Fruit fly (Drosophila melanogaster) whole organism, embryonic: ENCODE measurements around the gene CG31321.
A peak's percentile ranks its signal among the peaks of the same experiment; 100 is the strongest.

Experiments used
- CG12659 ChIP-seq: fragments of 200-800 bp; sonication (Bioruptor generic); optimal IDR thresholded peaks from 3 replicates; lab custom pipeline; 2017; ENCODE audit warnings: mild to moderate bottlenecking, missing biosample characterization, missing genetic modification reagents, missing genetic modification characterization
- CG13775 ChIP-seq: fragments of 200-800 bp; sonication (Bioruptor generic); optimal IDR thresholded peaks from 3 replicates; lab custom pipeline; 2017; ENCODE audit warnings: missing biosample characterization, mild to moderate bottlenecking, missing genetic modification characterization
- CG15269 ChIP-seq: fragments of 200-800 bp; sonication (Bioruptor generic); optimal IDR thresholded peaks from 2 replicates; lab custom pipeline; 2018; ENCODE audit warnings: missing biosample characterization, mild to moderate bottlenecking, missing genetic modification characterization, moderate library complexity
- CG1529 ChIP-seq: fragments of 200-800 bp; sonication (Bioruptor generic); optimal IDR thresholded peaks from 3 replicates; lab custom pipeline; 2018; ENCODE audit warnings: missing biosample characterization, missing genetic modification characterization
- CG17359 ChIP-seq: fragments of 200-800 bp; sonication (Bioruptor generic); optimal IDR thresholded peaks from 3 replicates; lab custom pipeline; 2018; ENCODE audit warnings: missing biosample characterization, mild to moderate bottlenecking, missing genetic modification characterization, moderate library complexity
- CG17361 ChIP-seq: fragments of 200-800 bp; sonication (Bioruptor generic); IDR thresholded peaks from 3 replicates; pipeline ENCODE4 v1.3.6; 2022; ENCODE audit warnings: missing biosample characterization, missing genetic modification characterization
- CG17612 ChIP-seq: fragments of 200-800 bp; sonication (Bioruptor generic); IDR thresholded peaks from 2 replicates; pipeline ENCODE4 v1.3.6; 2022; ENCODE audit warnings: missing biosample characterization, missing genetic modification characterization
- CG18262 ChIP-seq: fragments of 200-800 bp; optimal IDR thresholded peaks from 3 replicates; lab custom pipeline; 2019; ENCODE audit warnings: missing biosample characterization, mild to moderate bottlenecking, missing genetic modification characterization, moderate library complexity
- CG2202 ChIP-seq: fragments of 200-800 bp; sonication (Bioruptor generic); optimal IDR thresholded peaks from 2 replicates; lab custom pipeline; 2018; ENCODE audit warnings: missing biosample characterization, mild to moderate bottlenecking, missing genetic modification characterization
- CG30020 ChIP-seq: fragments of 200-800 bp; optimal IDR thresholded peaks from 2 replicates; lab custom pipeline; 2019; ENCODE audit warnings: missing biosample characterization, mild to moderate bottlenecking, missing genetic modification characterization, moderate library complexity
- CG32772 ChIP-seq: fragments of 200-800 bp; sonication (Bioruptor generic); IDR thresholded peaks from 2 replicates; pipeline ENCODE4 v1.3.6; 2022; ENCODE audit warnings: missing biosample characterization, missing genetic modification characterization
- CG33213 ChIP-seq: fragments of 200-800 bp; sonication (Bioruptor generic); optimal IDR thresholded peaks from 3 replicates; lab custom pipeline; 2016; ENCODE audit warnings: missing biosample characterization, missing genetic modification characterization
- CG5953 ChIP-seq: fragments of 200-800 bp; sonication (Bioruptor generic); IDR thresholded peaks from 2 replicates; pipeline ENCODE4 v1.3.6; 2022; ENCODE audit warnings: missing biosample characterization, missing genetic modification characterization
- CG6854 ChIP-seq: fragments of 200-800 bp; sonication (Bioruptor generic); optimal IDR thresholded peaks from 3 replicates; lab custom pipeline; 2017; ENCODE audit warnings: missing biosample characterization, mild to moderate bottlenecking, missing genetic modification characterization
- CG9609 ChIP-seq: fragments of 200-800 bp; sonication (Bioruptor generic); optimal IDR thresholded peaks from 3 replicates; lab custom pipeline; 2016; ENCODE audit warnings: missing biosample characterization, missing genetic modification characterization
- Dad ChIP-seq: fragments of 200-800 bp; sonication (Bioruptor generic); optimal IDR thresholded peaks from 3 replicates; lab custom pipeline; 2016; ENCODE audit warnings: missing biosample characterization, missing genetic modification characterization
- Dbx ChIP-seq: fragments of 200-800 bp; sonication (Bioruptor generic); IDR thresholded peaks from 3 replicates; pipeline ENCODE4 v1.3.6; 2022; ENCODE audit warnings: missing biosample characterization, missing genetic modification characterization
- Dip2 ChIP-seq: fragments of 200-800 bp; sonication (Bioruptor generic); IDR thresholded peaks from 2 replicates; pipeline ENCODE4 v1.3.6; 2022; ENCODE audit warnings: missing biosample characterization, missing genetic modification characterization
- Ets65A ChIP-seq: fragments of 200-800 bp; sonication (Bioruptor generic); peaks from one replicate; lab custom pipeline; 2016; ENCODE audit warnings: missing biosample characterization, missing genetic modification characterization
- Fer3 ChIP-seq: fragments of 200-800 bp; sonication (Bioruptor generic); optimal IDR thresholded peaks from 2 replicates; lab custom pipeline; 2018; ENCODE audit warnings: missing biosample characterization, mild to moderate bottlenecking, missing genetic modification characterization, moderate library complexity
- Gug ChIP-seq: fragments of 200-800 bp; sonication (Bioruptor generic); IDR thresholded peaks from 4 replicates; pipeline ENCODE4 v1.3.6; 2022; ENCODE audit warnings: missing biosample characterization, missing genetic modification characterization
- Hr51 ChIP-seq, 2 experiments: fragments of 200-800 bp; sonication (Bioruptor generic); optimal IDR thresholded peaks; 2 replicates in 1 of 2; 3 replicates in 1 of 2; lab custom pipeline; 2016 to 2018; ENCODE audit warnings: missing biosample characterization in 2 of 2, missing genetic modification characterization in 2 of 2, mild to moderate bottlenecking in 1 of 2, moderate library complexity in 1 of 2
- Myb ChIP-seq: fragments of 200-800 bp; sonication (Bioruptor generic); optimal IDR thresholded peaks from 2 replicates; lab custom pipeline; 2016; ENCODE audit warnings: missing biosample characterization, missing genetic modification characterization
- Nf-YC ChIP-seq: fragments of 200-800 bp; optimal IDR thresholded peaks from 3 replicates; lab custom pipeline; 2019; ENCODE audit warnings: missing biosample characterization, mild to moderate bottlenecking, missing genetic modification characterization, moderate library complexity
- Opbp ChIP-seq: fragments of 200-800 bp; sonication (Bioruptor generic); IDR thresholded peaks from 3 replicates; pipeline ENCODE4 v1.3.6; 2022; ENCODE audit warnings: missing biosample characterization, missing genetic modification characterization; ENCODE audit not compliant: partially characterized antibody
- Rx ChIP-seq: fragments of 200-800 bp; sonication (Bioruptor generic); IDR thresholded peaks from 2 replicates; pipeline ENCODE4 v1.3.6; 2022; ENCODE audit warnings: missing biosample characterization, missing genetic modification characterization
- ab ChIP-seq: fragments of 200-800 bp; sonication (Bioruptor generic); optimal IDR thresholded peaks from 2 replicates; lab custom pipeline; 2016; ENCODE audit warnings: missing biosample characterization, missing genetic modification characterization
- ato ChIP-seq: fragments of 200-800 bp; sonication (Bioruptor generic); IDR thresholded peaks from 2 replicates; pipeline ENCODE4 v1.3.6; 2022; ENCODE audit warnings: missing biosample characterization, missing genetic modification characterization; ENCODE audit not compliant: partially characterized antibody
- chif ChIP-seq, 2 experiments: fragments of 200-800 bp; sonication (Bioruptor generic); optimal IDR thresholded peaks; 3 replicates each; lab custom pipeline; 2016; ENCODE audit warnings: missing biosample characterization in 2 of 2, missing genetic modification characterization in 2 of 2
- chn ChIP-seq: fragments of 200-800 bp; sonication (Bioruptor generic); optimal IDR thresholded peaks from 2 replicates; lab custom pipeline; 2016; ENCODE audit warnings: missing biosample characterization, missing genetic modification characterization
- crol ChIP-seq: fragments of 200-800 bp; sonication (Bioruptor generic); IDR thresholded peaks from 2 replicates; pipeline ENCODE4 v1.3.6; 2022; ENCODE audit warnings: missing biosample characterization, missing genetic modification characterization
- dimm ChIP-seq: fragments of 200-800 bp; sonication (Bioruptor generic); IDR thresholded peaks from 2 replicates; pipeline ENCODE4 v1.3.6; 2022; ENCODE audit warnings: missing biosample characterization, missing genetic modification characterization
- dpn ChIP-seq, 2 experiments: fragments of 200-800 bp; sonication (Bioruptor generic); optimal IDR thresholded peaks; 3 replicates each; lab custom pipeline; 2016; ENCODE audit warnings: missing biosample characterization in 2 of 2, missing genetic modification characterization in 2 of 2
- eve ChIP-seq, 2 experiments: fragments of >200 bp; optimal IDR thresholded peaks; 2 replicates each; lab custom pipeline; 2017; ENCODE audit warnings: missing biosample characterization in 2 of 2, missing genetic modification characterization in 2 of 2
- fd102C ChIP-seq: fragments of 200-800 bp; sonication (Bioruptor generic); optimal IDR thresholded peaks from 2 replicates; lab custom pipeline; 2018; ENCODE audit warnings: missing biosample characterization, mild to moderate bottlenecking, missing genetic modification characterization, moderate library complexity
- gcm ChIP-seq: fragments of 200-800 bp; sonication (Bioruptor generic); optimal IDR thresholded peaks from 2 replicates; lab custom pipeline; 2019; ENCODE audit warnings: missing biosample characterization, mild to moderate bottlenecking, missing genetic modification characterization, moderate library complexity
- kah ChIP-seq: fragments of 200-800 bp; sonication (Bioruptor generic); optimal IDR thresholded peaks from 2 replicates; lab custom pipeline; 2018; ENCODE audit warnings: missing biosample characterization, mild to moderate bottlenecking, missing genetic modification characterization
- lab ChIP-seq: fragments of 200-800 bp; sonication (Bioruptor generic); optimal IDR thresholded peaks from 3 replicates; lab custom pipeline; 2017; ENCODE audit warnings: missing biosample characterization, missing genetic modification characterization, mild to moderate bottlenecking, moderate library complexity, missing genetic modification reagents
- maf-S ChIP-seq: fragments of 200-800 bp; sonication (Bioruptor generic); optimal IDR thresholded peaks from 2 replicates; lab custom pipeline; 2016; ENCODE audit warnings: missing biosample characterization, missing genetic modification characterization
- oc ChIP-seq: fragments of 200-800 bp; sonication (Bioruptor generic); optimal IDR thresholded peaks from 2 replicates; lab custom pipeline; 2018; ENCODE audit warnings: missing biosample characterization, mild to moderate bottlenecking, missing genetic modification characterization, moderate library complexity
- pzg ChIP-seq: fragments of 200-800 bp; sonication (Bioruptor generic); optimal IDR thresholded peaks from 3 replicates; lab custom pipeline; 2018; ENCODE audit warnings: missing biosample characterization, mild to moderate bottlenecking, missing genetic modification characterization, moderate library complexity
- salm ChIP-seq: fragments of 200-800 bp; sonication (Bioruptor generic); optimal IDR thresholded peaks from 2 replicates; lab custom pipeline; 2018; ENCODE audit warnings: missing biosample characterization, mild to moderate bottlenecking, missing genetic modification characterization
- schlank ChIP-seq: fragments of 200-800 bp; sonication (Bioruptor generic); optimal IDR thresholded peaks from 2 replicates; lab custom pipeline; 2018; ENCODE audit warnings: missing biosample characterization, mild to moderate bottlenecking, missing genetic modification characterization
- sima ChIP-seq: fragments of 200-800 bp; sonication (Bioruptor generic); optimal IDR thresholded peaks from 2 replicates; lab custom pipeline; 2016; ENCODE audit warnings: missing biosample characterization, missing genetic modification characterization
- sna ChIP-seq: fragments of 200-800 bp; sonication (Bioruptor generic); IDR thresholded peaks from 2 replicates; pipeline ENCODE4 v1.3.6; 2022; ENCODE audit warnings: missing biosample characterization, missing genetic modification characterization; ENCODE audit not compliant: partially characterized antibody
- sr ChIP-seq: fragments of 200-800 bp; sonication (Bioruptor generic); IDR thresholded peaks from 3 replicates; pipeline ENCODE4 v1.3.6; 2022; ENCODE audit warnings: missing biosample characterization, missing genetic modification characterization
- tio ChIP-seq: fragments of 200-800 bp; sonication (Bioruptor generic); optimal IDR thresholded peaks from 2 replicates; lab custom pipeline; 2017; ENCODE audit warnings: missing biosample characterization, missing genetic modification characterization, inconsistent platforms
- zfh1 ChIP-seq: fragments of 200-800 bp; sonication (Bioruptor generic); IDR thresholded peaks from 3 replicates; pipeline ENCODE4 v1.3.6; 2022; ENCODE audit warnings: missing biosample characterization, missing genetic modification characterization
- zfh2 ChIP-seq: fragments of 200-800 bp; sonication (Bioruptor generic); optimal IDR thresholded peaks from 2 replicates; lab custom pipeline; 2016; ENCODE audit warnings: missing biosample characterization, missing genetic modification characterization

The CG31321 gene

DNA sequence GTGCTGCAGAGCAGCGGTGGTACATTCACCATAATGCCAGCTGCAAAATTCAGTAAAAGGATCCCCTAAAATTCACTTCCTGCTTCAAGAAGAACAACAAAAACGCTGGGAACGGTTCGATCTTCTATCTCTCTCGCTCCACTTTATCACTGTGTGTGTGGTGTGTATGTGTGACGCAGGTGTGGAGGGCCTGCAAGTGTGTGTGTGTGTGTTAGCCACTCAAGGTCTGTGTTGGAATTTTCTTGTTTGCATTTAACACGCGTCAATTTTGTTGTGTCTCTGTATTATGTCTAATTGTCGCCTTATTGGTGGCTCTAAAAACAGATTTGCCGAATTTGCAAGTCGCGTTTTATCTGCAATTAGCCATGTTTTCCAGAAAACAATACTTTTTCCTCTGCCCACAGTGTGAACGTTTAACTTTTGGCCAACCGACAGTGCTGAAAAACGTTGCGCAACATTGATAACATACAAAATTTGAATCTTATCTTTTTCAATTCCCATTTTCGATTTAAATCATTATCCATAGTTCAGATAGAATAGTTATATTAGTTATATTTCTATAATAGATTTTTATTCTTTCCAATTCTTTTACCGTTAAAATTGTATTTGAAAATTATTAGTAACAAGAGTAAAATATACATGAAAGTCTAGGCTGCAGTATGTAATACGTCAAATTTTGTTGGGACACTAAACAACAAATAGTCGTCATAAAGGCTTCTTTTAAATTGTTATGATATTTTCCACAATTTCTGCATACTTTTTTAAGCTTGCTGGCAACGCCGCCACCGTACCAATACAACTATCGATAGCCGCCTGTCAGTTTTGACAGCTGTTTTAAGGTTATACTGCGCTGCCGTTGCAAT lies 16.3 kb downstream of the CG31321 start, which contains the start of the genes Afti and ATPsynE (continued):
- TF ChIP-seq CG12659 (GFP tag; lab: Kevin White, UChicago) (peak; percentile 77), salm (tag; lab: Kevin White, UChicago) (no peak), Ets65A (GFP tag; lab: Kevin White, UChicago) (peak; percentile 97), sima (GFP tag; lab: Kevin White, UChicago) (no peak), zfh1 (GFP tag; lab: Robert Waterston, UW) (peak; percentile 65; the same call in 2 of the 3 replicates), lab (GFP tag; lab: Kevin White, UChicago) (no peak), chif (GFP tag; optimal IDR thresholded peaks at IDR 0.05; lab: Kevin White, UChicago) (peak in 1 of 2 experiments; percentile 63), schlank (tag; lab: Kevin White, UChicago) (no peak), CG17361 (peak; percentile 74), maf-S (peak; percentile 37), Rx (GFP tag; lab: Robert Waterston, UW) (peak; percentile 66), CG2202 (peak; percentile 9), Gug (peak; percentile 84), CG13775 (GFP tag; lab: Kevin White, UChicago) (peak; percentile 67), chn (GFP tag; lab: Kevin White, UChicago) (peak; percentile 63), pzg (GFP tag; lab: Kevin White, UChicago) (peak; percentile 76), gcm (peak; percentile 3), CG33213 (GFP tag; lab: Kevin White, UChicago) (peak; percentile 50), Opbp (peak; percentile 67), CG18262 (peak; percentile 69), CG1529 (GFP tag; lab: Kevin White, UChicago) (no peak), CG30020 (no peak), CG17612 (GFP tag; lab: Robert Waterston, UW) (no peak), Hr51 (GFP tag; optimal IDR thresholded peaks at IDR 0.05; lab: Kevin White, UChicago) (peak in 1 of 2 experiments; percentile 22), CG5953 (no peak), dpn (GFP tag; optimal IDR thresholded peaks at IDR 0.05; lab: Kevin White, UChicago) (peak; percentile 70 to 75), CG17359 (tag; lab: Kevin White, UChicago) (peak; percentile 73), sna (GFP tag; lab: Robert Waterston, UW) (peak; percentile 29), sr (no peak), kah (GFP tag; lab: Kevin White, UChicago) (no peak), CG9609 (GFP tag; lab: Kevin White, UChicago) (peak; percentile 63), Myb (GFP tag; lab: Kevin White, UChicago) (peak; percentile 65), Dip2 (GFP tag; lab: Robert Waterston, UW) (no peak), Fer3 (tag; lab: Kevin White, UChicago) (peak; percentile 65), crol (GFP tag; lab: Robert Waterston, UW) (no peak), Dbx (GFP tag; lab: Robert Waterston, UW) (peak; percentile 59; the same call in 2 of the 3 replicates), tio (GFP tag; lab: Kevin White, UChicago) (no peak), CG6854 (no peak), eve (GFP tag; optimal IDR thresholded peaks at IDR 0.05; lab: Kevin White, UChicago) (no peak), Dad (GFP tag; lab: Kevin White, UChicago) (peak; percentile 21), Nf-YC (peak; percentile 46), zfh2 (GFP tag; lab: Kevin White, UChicago) (peak; percentile 73), ato (GFP tag; lab: Robert Waterston, UW) (peak; percentile 48; the same call in 1 of the 2 replicates), CG15269 (tag; lab: Kevin White, UChicago) (no peak), CG32772 (GFP tag; lab: Robert Waterston, UW) (peak; percentile 68), oc (tag; lab: Kevin White, UChicago) (no peak), ab (GFP tag; lab: Kevin White, UChicago) (no peak), fd102C (GFP tag; lab: Kevin White, UChicago) (no peak), dimm (GFP tag; lab: Robert Waterston, UW) (no peak)
